Worm (Caenorhabditis elegans): Measurements from ENCODE around the gene F57F4.2.

DNA sequence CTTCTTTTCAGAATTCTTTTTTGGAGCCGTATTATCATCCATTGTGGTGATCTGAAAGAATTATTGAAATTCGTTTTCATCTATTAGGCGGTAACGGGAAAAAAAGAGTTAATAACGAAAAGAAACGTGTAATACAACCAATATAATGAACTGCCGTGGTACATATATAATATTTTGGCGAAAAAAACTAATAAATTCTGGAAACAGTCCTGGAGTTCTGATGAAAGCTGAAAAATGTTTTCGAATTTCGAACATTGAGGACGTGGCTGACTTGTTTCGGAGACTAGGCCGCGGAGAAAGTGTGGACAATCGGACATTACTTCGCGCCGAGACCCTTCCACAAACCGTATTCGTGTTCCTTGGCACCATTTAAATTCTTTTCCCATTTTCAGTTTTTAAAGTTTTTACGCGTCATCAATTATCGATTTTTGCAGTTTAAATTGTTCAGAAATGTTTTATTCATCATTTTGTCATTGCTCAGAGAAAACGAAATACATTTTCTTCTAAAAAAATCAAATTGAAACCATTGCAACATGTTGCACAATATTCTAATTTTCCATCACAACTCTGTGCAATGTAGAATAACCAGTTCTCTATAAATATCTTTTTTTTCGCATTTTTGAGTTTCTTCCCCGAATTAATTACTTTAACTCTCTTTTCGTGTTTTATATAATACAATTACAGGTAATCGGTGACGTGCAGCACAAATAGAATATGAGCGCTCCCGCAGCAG lies 44.1 kb upstream of the F57F4.2 start, which contains the start of the genes gad-1 and erfa-1:
- no peak for TF ChIP-seq him-1 (tag; optimal IDR thresholded peaks at IDR 0.05)
- peak; percentile 83 for TF ChIP-seq W03F9.2 (tag; optimal IDR thresholded peaks at IDR 0.05)
